Fruit fly (Drosophila melanogaster) whole organism, pupa: ENCODE measurements around the gene CG5162.

Source experiments
- CG10348 ChIP-seq: fragments of 200-800 bp; sonication (Bioruptor generic); IDR thresholded peaks from 2 replicates; pipeline ENCODE4 v1.3.6; 2022; ENCODE audit warnings: missing biosample characterization, missing genetic modification characterization
- CG12605 ChIP-seq: fragments of 200-800 bp; sonication (Bioruptor generic); IDR thresholded peaks from 2 replicates; pipeline ENCODE4 v1.3.6; 2022; ENCODE audit warnings: missing biosample characterization, missing genetic modification characterization
- CG13204 ChIP-seq: fragments of 200-800 bp; sonication (Bioruptor generic); optimal IDR thresholded peaks from 2 replicates; lab custom pipeline; 2018; ENCODE audit warnings: missing biosample characterization, mild to moderate bottlenecking, missing genetic modification characterization, moderate library complexity
- CG14655 ChIP-seq: fragments of 200-800 bp; sonication (Bioruptor generic); optimal IDR thresholded peaks from 3 replicates; lab custom pipeline; 2017; ENCODE audit warnings: mild to moderate bottlenecking, missing biosample characterization, missing genetic modification reagents, missing genetic modification characterization
- CG15710 ChIP-seq: fragments of 200-800 bp; sonication (Bioruptor generic); optimal IDR thresholded peaks from 2 replicates; lab custom pipeline; 2018; ENCODE audit warnings: missing biosample characterization, mild to moderate bottlenecking, missing genetic modification characterization, moderate library complexity
- CG17806 ChIP-seq: fragments of 200-800 bp; sonication (Bioruptor generic); optimal IDR thresholded peaks from 2 replicates; lab custom pipeline; 2018; ENCODE audit warnings: missing biosample characterization, mild to moderate bottlenecking, missing genetic modification characterization, moderate library complexity
- CG32121 ChIP-seq: fragments of 200-800 bp; sonication (Bioruptor generic); IDR thresholded peaks from 2 replicates; pipeline ENCODE4 v1.3.6; 2022; ENCODE audit warnings: missing biosample characterization, missing genetic modification characterization
- CG34367 ChIP-seq: fragments of 200-800 bp; sonication (Bioruptor generic); optimal IDR thresholded peaks from 2 replicates; lab custom pipeline; 2018; ENCODE audit warnings: missing biosample characterization, mild to moderate bottlenecking, missing genetic modification characterization
- CG4496 ChIP-seq: fragments of 200-800 bp; sonication (Bioruptor generic); IDR thresholded peaks from 3 replicates; pipeline ENCODE4 v1.3.6; 2022; ENCODE audit warnings: missing biosample characterization, missing genetic modification characterization
- CG8159 ChIP-seq: fragments of 200-800 bp; sonication (Bioruptor generic); optimal IDR thresholded peaks from 3 replicates; lab custom pipeline; 2018; ENCODE audit warnings: missing biosample characterization, mild to moderate bottlenecking, missing genetic modification characterization, moderate library complexity
- CG8301 ChIP-seq: fragments of 200-800 bp; sonication (Bioruptor generic); optimal IDR thresholded peaks from 2 replicates; lab custom pipeline; 2018; ENCODE audit warnings: missing biosample characterization, mild to moderate bottlenecking, missing genetic modification characterization
- CG9948 ChIP-seq: fragments of 200-800 bp; sonication (Bioruptor generic); optimal IDR thresholded peaks from 2 replicates; lab custom pipeline; 2018; ENCODE audit warnings: missing biosample characterization, mild to moderate bottlenecking, missing genetic modification characterization, moderate library complexity
- D1 ChIP-seq: fragments of 200-800 bp; sonication (Bioruptor generic); optimal IDR thresholded peaks from 2 replicates; lab custom pipeline; 2018; ENCODE audit warnings: missing biosample characterization, mild to moderate bottlenecking, missing genetic modification characterization, moderate library complexity
- EcR ChIP-seq: fragments of 200-800 bp; sonication (Bioruptor generic); optimal IDR thresholded peaks from 3 replicates; lab custom pipeline; 2019; ENCODE audit warnings: missing biosample characterization, missing genetic modification characterization, mild to moderate bottlenecking, moderate library complexity, missing genetic modification reagents
- Ets98B ChIP-seq: fragments of 200-800 bp; sonication (Bioruptor generic); IDR thresholded peaks from 2 replicates; pipeline ENCODE4 v1.3.6; 2022; ENCODE audit warnings: missing biosample characterization, missing genetic modification characterization
- Pif1A ChIP-seq: fragments of 200-800 bp; sonication (Bioruptor generic); optimal IDR thresholded peaks from 3 replicates; lab custom pipeline; 2016; ENCODE audit warnings: missing biosample characterization, missing genetic modification characterization
- Pif1B ChIP-seq: fragments of 200-800 bp; sonication (Bioruptor generic); optimal IDR thresholded peaks from 3 replicates; lab custom pipeline; 2016; ENCODE audit warnings: missing biosample characterization, missing genetic modification characterization
- Snoo ChIP-seq: fragments of 200-800 bp; sonication (Bioruptor generic); optimal IDR thresholded peaks from 3 replicates; lab custom pipeline; 2017; ENCODE audit warnings: missing biosample characterization, mild to moderate bottlenecking, missing genetic modification characterization, inconsistent platforms
- fd96Ca ChIP-seq: fragments of 200-800 bp; sonication (Bioruptor generic); IDR thresholded peaks from 3 replicates; pipeline ENCODE4 v1.3.6; 2022; ENCODE audit warnings: missing biosample characterization, missing genetic modification characterization
- gl ChIP-seq: fragments of 200-800 bp; sonication (Bioruptor generic); optimal IDR thresholded peaks from 2 replicates; lab custom pipeline; 2018; ENCODE audit warnings: missing biosample characterization, mild to moderate bottlenecking, missing genetic modification characterization
- rn ChIP-seq: fragments of 200-800 bp; sonication (Bioruptor generic); IDR thresholded peaks from 2 replicates; pipeline ENCODE4 v1.3.6; 2022; ENCODE audit warnings: missing biosample characterization, missing genetic modification characterization

Gene CG5162

dm6 chrX:17215004-17215403 lies at the start of gene CG5162:
TSS of gene CG5162 (plus strand) at chrX:17215304.
- TF ChIP-seq CG13204, result no peak
- TF ChIP-seq rn, result no peak
- no peak for TF ChIP-seq Pif1A (GFP tag; lab: Kevin White, UChicago)
- TF ChIP-seq Ets98B (GFP tag; lab: Robert Waterston, UW), result no peak
- TF ChIP-seq CG14655, result no peak
- TF ChIP-seq CG12605, result no peak
- no peak for TF ChIP-seq CG10348 (GFP tag; lab: Robert Waterston, UW)
- no peak for TF ChIP-seq Pif1B
- no peak for TF ChIP-seq CG4496
- TF ChIP-seq, all 21 proteins: peak for 0

- TF ChIP-seq fd96Ca (GFP tag; lab: Robert Waterston, UW) (no peak), CG8159 (no peak), gl (tag; lab: Kevin White, UChicago) (no peak), CG12605 (no peak), CG13204 (no peak), CG9948 (tag; lab: Kevin White, UChicago) (no peak)
Measured at dm6 chrX:17167304-17167703, 47.8 kb upstream of the CG5162 start.

- TF ChIP-seq Pif1B, result peak; percentile 56
- TF ChIP-seq Pif1A (GFP tag; lab: Kevin White, UChicago), result peak; percentile 35
- TF ChIP-seq Snoo (tag; lab: Kevin White, UChicago), result peak; percentile 47
- TF ChIP-seq CG34367, result peak; percentile 46
- peak; percentile 70 for TF ChIP-seq CG9948 (tag; lab: Kevin White, UChicago)
- peak; percentile 53; the same call in 1 of the 2 replicates for TF ChIP-seq CG12605
- peak; percentile 79 for TF ChIP-seq Ets98B (GFP tag; lab: Robert Waterston, UW)
- peak; percentile 93 for TF ChIP-seq EcR
- no peak for TF ChIP-seq rn
- peak; percentile 69 for TF ChIP-seq CG15710 (tag; lab: Kevin White, UChicago)
- no peak for TF ChIP-seq D1 (tag; lab: Kevin White, UChicago)
- TF ChIP-seq CG17806 (tag; lab: Kevin White, UChicago), result peak; percentile 67
- peak; percentile 36; the same call in 1 of the 3 replicates for TF ChIP-seq CG4496
- TF ChIP-seq CG14655, result peak; percentile 82
- peak; percentile 77 for TF ChIP-seq CG8159
- peak; percentile 69; the same call in 2 of the 3 replicates for TF ChIP-seq fd96Ca (GFP tag; lab: Robert Waterston, UW)
- TF ChIP-seq CG13204, result peak; percentile 35
- TF ChIP-seq gl (tag; lab: Kevin White, UChicago), result no peak
- peak; percentile 54 for TF ChIP-seq CG8301 (tag; lab: Kevin White, UChicago)
- peak; percentile 79 for TF ChIP-seq CG32121 (GFP tag; lab: Robert Waterston, UW)
- no peak for TF ChIP-seq CG10348 (GFP tag; lab: Robert Waterston, UW)
Measured at dm6 chrX:17170484-17170944, 44.6 kb upstream of the CG5162 start.

dm6 chrX:17172123-17172522 lies 43.0 kb upstream of the CG5162 start:
- no peak for TF ChIP-seq D1 (tag; lab: Kevin White, UChicago)
- TF ChIP-seq CG8301 (tag; lab: Kevin White, UChicago), result no peak
- TF ChIP-seq Snoo (tag; lab: Kevin White, UChicago), result peak; percentile 22
- TF ChIP-seq CG14655, result no peak
- TF ChIP-seq fd96Ca (GFP tag; lab: Robert Waterston, UW), result no peak
- peak; percentile 11 for TF ChIP-seq CG15710 (tag; lab: Kevin White, UChicago)
- no peak for TF ChIP-seq CG32121 (GFP tag; lab: Robert Waterston, UW)
- peak; percentile 9 for TF ChIP-seq CG17806 (tag; lab: Kevin White, UChicago)
- no peak for TF ChIP-seq CG10348 (GFP tag; lab: Robert Waterston, UW)
- no peak for TF ChIP-seq EcR
- TF ChIP-seq CG9948 (tag; lab: Kevin White, UChicago), result no peak
- TF ChIP-seq CG12605, result no peak
- peak; percentile 26 for TF ChIP-seq CG8159
- TF ChIP-seq CG13204, result no peak
- TF ChIP-seq Pif1A (GFP tag; lab: Kevin White, UChicago), result peak; percentile 17
- no peak for TF ChIP-seq gl (tag; lab: Kevin White, UChicago)
- TF ChIP-seq rn, result no peak
- no peak for TF ChIP-seq Pif1B
- no peak for TF ChIP-seq Ets98B (GFP tag; lab: Robert Waterston, UW)
- TF ChIP-seq CG4496, result no peak
- no peak for TF ChIP-seq CG34367

dm6 chrX:17172777-17173315 lies 42.3 kb upstream of the CG5162 start:
- no peak for TF ChIP-seq CG12605
- no peak for TF ChIP-seq Pif1A (GFP tag; lab: Kevin White, UChicago)
- no peak for TF ChIP-seq gl (tag; lab: Kevin White, UChicago)
- no peak for TF ChIP-seq CG4496
- no peak for TF ChIP-seq CG8159
- TF ChIP-seq CG32121 (GFP tag; lab: Robert Waterston, UW), result no peak
- TF ChIP-seq rn, result no peak
- no peak for TF ChIP-seq Ets98B (GFP tag; lab: Robert Waterston, UW)
- no peak for TF ChIP-seq CG34367
- TF ChIP-seq CG13204, result no peak
- TF ChIP-seq CG9948 (tag; lab: Kevin White, UChicago), result no peak
- no peak for TF ChIP-seq EcR
- TF ChIP-seq fd96Ca (GFP tag; lab: Robert Waterston, UW), result no peak
- TF ChIP-seq CG10348 (GFP tag; lab: Robert Waterston, UW), result no peak
- TF ChIP-seq CG17806 (tag; lab: Kevin White, UChicago), result no peak
- TF ChIP-seq CG15710 (tag; lab: Kevin White, UChicago), result no peak
- TF ChIP-seq, all 21 proteins: peak for 0

- TF ChIP-seq CG9948 (tag; lab: Kevin White, UChicago), result no peak
- no peak for TF ChIP-seq Snoo (tag; lab: Kevin White, UChicago)
- TF ChIP-seq Ets98B (GFP tag; lab: Robert Waterston, UW), result peak; percentile 32; the same call in 1 of the 2 replicates
- no peak for TF ChIP-seq CG12605
- no peak for TF ChIP-seq CG13204
- no peak for TF ChIP-seq CG4496
- no peak for TF ChIP-seq CG17806 (tag; lab: Kevin White, UChicago)
- no peak for TF ChIP-seq D1 (tag; lab: Kevin White, UChicago)
- no peak for TF ChIP-seq Pif1B
- TF ChIP-seq Pif1A (GFP tag; lab: Kevin White, UChicago), result no peak
- no peak for TF ChIP-seq gl (tag; lab: Kevin White, UChicago)
- no peak for TF ChIP-seq CG10348 (GFP tag; lab: Robert Waterston, UW)
- TF ChIP-seq CG32121 (GFP tag; lab: Robert Waterston, UW), result peak; percentile 59
- peak; percentile 16 for TF ChIP-seq CG8301 (tag; lab: Kevin White, UChicago)
- no peak for TF ChIP-seq rn
- no peak for TF ChIP-seq EcR
- peak; percentile 37 for TF ChIP-seq CG14655
- TF ChIP-seq CG15710 (tag; lab: Kevin White, UChicago), result no peak
- no peak for TF ChIP-seq CG34367
- no peak for TF ChIP-seq CG8159
- peak; percentile 35; the same call in 1 of the 3 replicates for TF ChIP-seq fd96Ca (GFP tag; lab: Robert Waterston, UW)
Measured at dm6 chrX:17174115-17174514, 41.0 kb upstream of the CG5162 start.
